Worm (Caenorhabditis elegans) whole organism, early embryonic: ENCODE measurements around the gene C36B7.5.

Experiments used
- B0310.2 ChIP-seq: sonication (generic microtip); optimal IDR thresholded peaks from 2 replicates; lab custom pipeline; 2016; ENCODE audit warnings: mild to moderate bottlenecking, missing genetic modification characterization, missing compliant biosample characterization
- F13C5.2 ChIP-seq: sonication (generic microtip); optimal IDR thresholded peaks from 2 replicates; lab custom pipeline; 2017; ENCODE audit warnings: mild to moderate bottlenecking, missing genetic modification characterization, inconsistent platforms, missing compliant biosample characterization
- aly-1 ChIP-seq: sonication (generic microtip); optimal IDR thresholded peaks from 2 replicates; lab custom pipeline; 2016; ENCODE audit warnings: missing genetic modification characterization, missing compliant biosample characterization
- ama-1 ChIP-seq: fragments of 150-350 bp; optimal IDR thresholded peaks from 2 replicates; lab custom pipeline; 2014
- ceh-13 ChIP-seq: fragments of 200-800 bp; sonication (Bioruptor generic); optimal IDR thresholded peaks from 2 replicates; lab custom pipeline; 2018; ENCODE audit warnings: mild to moderate bottlenecking, missing genetic modification characterization, missing compliant biosample characterization
- ceh-36 ChIP-seq: sonication (generic microtip); optimal IDR thresholded peaks from 2 replicates; lab custom pipeline; 2016; ENCODE audit warnings: missing genetic modification characterization, inconsistent platforms, missing compliant biosample characterization
- ets-7 ChIP-seq: sonication (generic microtip); optimal IDR thresholded peaks from 2 replicates; lab custom pipeline; 2016; ENCODE audit warnings: missing genotype, missing genetic modification characterization, missing compliant biosample characterization
- flt-1 ChIP-seq: fragments of 200-800 bp; sonication (Bioruptor generic); IDR thresholded peaks from 2 replicates; pipeline ENCODE4 v1.3.6; 2022; ENCODE audit warnings: missing genetic modification characterization, missing compliant biosample characterization
- hmbx-1 ChIP-seq: sonication (generic microtip); optimal IDR thresholded peaks from 2 replicates; lab custom pipeline; 2016; ENCODE audit warnings: mild to moderate bottlenecking, missing genetic modification characterization, missing compliant biosample characterization
- hmg-4 ChIP-seq: fragments of 200-800 bp; sonication (Bioruptor generic); optimal IDR thresholded peaks from 2 replicates; lab custom pipeline; 2018; ENCODE audit warnings: mild to moderate bottlenecking, missing genetic modification characterization, missing compliant biosample characterization
- hnd-1 ChIP-seq: sonication (generic microtip); optimal IDR thresholded peaks from 2 replicates; lab custom pipeline; 2016; ENCODE audit warnings: missing genetic modification characterization, missing compliant biosample characterization
- pes-1 ChIP-seq: fragments of 200-800 bp; sonication (Bioruptor generic); IDR thresholded peaks from 2 replicates; pipeline ENCODE4 v1.3.6; 2022; ENCODE audit warnings: missing genetic modification reagents, missing genetic modification characterization, missing compliant biosample characterization
- scrt-1 ChIP-seq: fragments of 200-800 bp; sonication (Bioruptor generic); IDR thresholded peaks from 2 replicates; pipeline ENCODE4 v1.3.6; 2022; ENCODE audit warnings: missing genetic modification characterization, missing compliant biosample characterization
- sea-1 ChIP-seq: fragments of 200-800 bp; sonication (Bioruptor generic); conservative IDR thresholded peaks from 2 replicates; pipeline ENCODE4 v1.3.6; 2022; ENCODE audit warnings: missing genetic modification characterization, missing compliant biosample characterization
- tbx-11 ChIP-seq: fragments of 200-800 bp; sonication (Bioruptor generic); IDR thresholded peaks from 2 replicates; pipeline ENCODE4 v1.3.6; 2022; ENCODE audit warnings: missing genetic modification characterization, missing compliant biosample characterization
- tbx-37 ChIP-seq: fragments of 200-800 bp; sonication (Bioruptor generic); conservative IDR thresholded peaks from 2 replicates; pipeline ENCODE4 v1.3.6; 2022; ENCODE audit warnings: missing genetic modification reagents, missing genetic modification characterization, missing compliant biosample characterization
- tra-4 ChIP-seq: sonication (generic microtip); optimal IDR thresholded peaks from 2 replicates; lab custom pipeline; 2017; ENCODE audit warnings: missing genetic modification characterization, missing compliant biosample characterization

Gene C36B7.5

ce11 chrX:7099049-7099448 lies 2.8 kb upstream of the C36B7.5 start:
- no peak for TF ChIP-seq tbx-37
- TF ChIP-seq F13C5.2 (tag; lab: Kevin White, UChicago): no peak
- TF ChIP-seq hmbx-1 (tag; lab: Kevin White, UChicago): no peak
- TF ChIP-seq B0310.2 (tag; lab: Kevin White, UChicago): no peak
- TF ChIP-seq hmg-4 (GFP tag; lab: Kevin White, UChicago): no peak
- no peak for TF ChIP-seq flt-1 (GFP tag; lab: Robert Waterston, UW)
- no peak for TF ChIP-seq hnd-1 (tag; lab: Kevin White, UChicago)
- no peak for TF ChIP-seq sea-1 (GFP tag; lab: Robert Waterston, UW)
- TF ChIP-seq tra-4 (tag; lab: Kevin White, UChicago): no peak
- TF ChIP-seq ceh-13 (GFP tag; lab: Kevin White, UChicago): no peak
- TF ChIP-seq ets-7 (tag; lab: Kevin White, UChicago): no peak
- no peak for TF ChIP-seq pes-1 (GFP tag; lab: Robert Waterston, UW)
- TF ChIP-seq scrt-1 (GFP tag; lab: Robert Waterston, UW): no peak
- no peak for TF ChIP-seq tbx-11 (GFP tag; lab: Robert Waterston, UW)

ce11 chrX:7085912-7086311 lies 10.3 kb downstream of the C36B7.5 start, which contains the start of gene C36B7.4:
Gene C36B7.4 (minus strand): TSS chrX:7086012.
- TF ChIP-seq F13C5.2 (tag; lab: Kevin White, UChicago) (no peak), ceh-36 (tag; lab: Kevin White, UChicago) (no peak), tra-4 (tag; lab: Kevin White, UChicago) (no peak), sea-1 (GFP tag; lab: Robert Waterston, UW) (no peak), B0310.2 (tag; lab: Kevin White, UChicago) (no peak), hnd-1 (tag; lab: Kevin White, UChicago) (no peak), flt-1 (GFP tag; lab: Robert Waterston, UW) (no peak), tbx-11 (GFP tag; lab: Robert Waterston, UW) (no peak)

- TF ChIP-seq B0310.2 (tag; lab: Kevin White, UChicago) (no peak), tbx-11 (GFP tag; lab: Robert Waterston, UW) (no peak), pes-1 (GFP tag; lab: Robert Waterston, UW) (no peak), hmbx-1 (tag; lab: Kevin White, UChicago) (no peak), ceh-13 (GFP tag; lab: Kevin White, UChicago) (no peak), ceh-36 (tag; lab: Kevin White, UChicago) (no peak)
Observed at ce11 chrX:7085067-7085466, 11.2 kb downstream of the C36B7.5 start, which contains the start of gene Y1B5A.1. Gene Y1B5A.1 (plus strand): TSS chrX:7085367.

- no peak for TF ChIP-seq ets-7 (tag; lab: Kevin White, UChicago)
- no peak for TF ChIP-seq F13C5.2 (tag; lab: Kevin White, UChicago)
- TF ChIP-seq ceh-13 (GFP tag; lab: Kevin White, UChicago): no peak
- no peak for TF ChIP-seq flt-1 (GFP tag; lab: Robert Waterston, UW)
- TF ChIP-seq pes-1 (GFP tag; lab: Robert Waterston, UW): no peak
- no peak for TF ChIP-seq B0310.2 (tag; lab: Kevin White, UChicago)
- TF ChIP-seq hnd-1 (tag; lab: Kevin White, UChicago): no peak
- no peak for TF ChIP-seq sea-1 (GFP tag; lab: Robert Waterston, UW)
- no peak for TF ChIP-seq tbx-37
- TF ChIP-seq hmg-4 (GFP tag; lab: Kevin White, UChicago): no peak
- no peak for TF ChIP-seq scrt-1 (GFP tag; lab: Robert Waterston, UW)
- no peak for TF ChIP-seq aly-1 (tag; lab: Kevin White, UChicago)
- TF ChIP-seq ama-1 (lab: Kevin White, UChicago): no peak
- TF ChIP-seq tra-4 (tag; lab: Kevin White, UChicago): no peak
- no peak for TF ChIP-seq tbx-11 (GFP tag; lab: Robert Waterston, UW)
- TF ChIP-seq hmbx-1 (tag; lab: Kevin White, UChicago): no peak
Observed at ce11 chrX:7076485-7076884, 19.8 kb downstream of the C36B7.5 start.

ce11 chrX:7075250-7075649 lies 21.0 kb downstream of the C36B7.5 start, which contains the start of gene B0403.6:
Gene B0403.6 (minus strand): TSS chrX:7075350.
- TF ChIP-seq ceh-13 (GFP tag; lab: Kevin White, UChicago) (no peak), hnd-1 (tag; lab: Kevin White, UChicago) (no peak), ceh-36 (tag; lab: Kevin White, UChicago) (no peak), tbx-11 (GFP tag; lab: Robert Waterston, UW) (no peak), F13C5.2 (tag; lab: Kevin White, UChicago) (no peak)

ce11 chrX:7068400-7068799 lies 27.8 kb downstream of the C36B7.5 start, which contains the start of gene pdi-6:
Gene pdi-6 (minus strand): TSS chrX:7068563.
- TF ChIP-seq B0310.2 (tag; lab: Kevin White, UChicago) (no peak), aly-1 (tag; lab: Kevin White, UChicago) (no peak), tra-4 (tag; lab: Kevin White, UChicago) (no peak), hmbx-1 (tag; lab: Kevin White, UChicago) (no peak), F13C5.2 (tag; lab: Kevin White, UChicago) (peak; percentile 10), tbx-37 (peak; percentile 65), ceh-13 (GFP tag; lab: Kevin White, UChicago) (no peak), hnd-1 (tag; lab: Kevin White, UChicago) (no peak), pes-1 (GFP tag; lab: Robert Waterston, UW) (no peak), ets-7 (tag; lab: Kevin White, UChicago) (no peak), tbx-11 (GFP tag; lab: Robert Waterston, UW) (no peak), ceh-36 (tag; lab: Kevin White, UChicago) (no peak), scrt-1 (GFP tag; lab: Robert Waterston, UW) (no peak), sea-1 (GFP tag; lab: Robert Waterston, UW) (no peak)

ce11 chrX:7067250-7067958 lies 28.8 kb downstream of the C36B7.5 start:
- TF ChIP-seq tbx-37 (no peak), hnd-1 (tag; lab: Kevin White, UChicago) (no peak), ceh-13 (GFP tag; lab: Kevin White, UChicago) (no peak), F13C5.2 (tag; lab: Kevin White, UChicago) (no peak), sea-1 (GFP tag; lab: Robert Waterston, UW) (no peak), hmg-4 (GFP tag; lab: Kevin White, UChicago) (no peak), tbx-11 (GFP tag; lab: Robert Waterston, UW) (no peak), ets-7 (tag; lab: Kevin White, UChicago) (no peak), aly-1 (tag; lab: Kevin White, UChicago) (no peak), flt-1 (GFP tag; lab: Robert Waterston, UW) (no peak), ama-1 (lab: Kevin White, UChicago) (no peak), tra-4 (tag; lab: Kevin White, UChicago) (no peak), pes-1 (GFP tag; lab: Robert Waterston, UW) (no peak), scrt-1 (GFP tag; lab: Robert Waterston, UW) (no peak), ceh-36 (tag; lab: Kevin White, UChicago) (no peak), B0310.2 (tag; lab: Kevin White, UChicago) (no peak), hmbx-1 (tag; lab: Kevin White, UChicago) (no peak)
